Fruit fly (Drosophila melanogaster) whole organism, embryonic: ENCODE measurements around the gene heix.

Experiments used
- Atf-2 ChIP-seq: fragments of 200-800 bp; sonication (Bioruptor generic); optimal IDR thresholded peaks from 2 replicates; lab custom pipeline; 2016; ENCODE audit warnings: missing biosample characterization, missing genetic modification characterization
- CG10431 ChIP-seq: fragments of 200-800 bp; sonication (Bioruptor generic); optimal IDR thresholded peaks from 3 replicates; lab custom pipeline; 2018; ENCODE audit warnings: missing biosample characterization, mild to moderate bottlenecking, missing genetic modification characterization
- CG12155 ChIP-seq: fragments of 200-800 bp; sonication (Bioruptor generic); optimal IDR thresholded peaks from 3 replicates; lab custom pipeline; 2016; ENCODE audit warnings: missing biosample characterization, missing genetic modification characterization
- CG13287 ChIP-seq: fragments of 200-800 bp; sonication (Bioruptor generic); IDR thresholded peaks from 2 replicates; pipeline ENCODE4 v1.3.6; 2022; ENCODE audit warnings: missing biosample characterization, missing genetic modification characterization; ENCODE audit not compliant: partially characterized antibody
- CG13424 ChIP-seq: fragments of 200-800 bp; sonication (Bioruptor generic); optimal IDR thresholded peaks from 2 replicates; lab custom pipeline; 2019; ENCODE audit warnings: missing biosample characterization, mild to moderate bottlenecking, missing genetic modification characterization, moderate library complexity
- CG13624 ChIP-seq: fragments of 200-800 bp; sonication (Bioruptor generic); optimal IDR thresholded peaks from 2 replicates; lab custom pipeline; 2016; ENCODE audit warnings: missing biosample characterization, missing genetic modification characterization
- CG13894 ChIP-seq: fragments of 200-800 bp; sonication (Bioruptor generic); optimal IDR thresholded peaks from 3 replicates; lab custom pipeline; 2018; ENCODE audit warnings: missing biosample characterization, mild to moderate bottlenecking, missing genetic modification characterization, moderate library complexity
- CG15011 ChIP-seq: fragments of 200-800 bp; sonication (Bioruptor generic); optimal IDR thresholded peaks from 3 replicates; lab custom pipeline; 2018; ENCODE audit warnings: missing biosample characterization, mild to moderate bottlenecking, missing genetic modification characterization
- CG15479 ChIP-seq: fragments of 200-800 bp; sonication (Bioruptor generic); optimal IDR thresholded peaks from 3 replicates; lab custom pipeline; 2019; ENCODE audit warnings: missing biosample characterization, mild to moderate bottlenecking, missing genetic modification characterization, moderate library complexity
- CG15514 ChIP-seq: fragments of 200-800 bp; sonication (Bioruptor generic); optimal IDR thresholded peaks from 3 replicates; lab custom pipeline; 2017; ENCODE audit warnings: missing biosample characterization, missing genetic modification characterization, mild to moderate bottlenecking, moderate library complexity, missing genetic modification reagents
- CG15601 ChIP-seq: fragments of 200-800 bp; sonication (Bioruptor generic); optimal IDR thresholded peaks from 3 replicates; lab custom pipeline; 2019; ENCODE audit warnings: missing biosample characterization, mild to moderate bottlenecking, missing genetic modification characterization, moderate library complexity
- CG16815 ChIP-seq: fragments of 200-800 bp; sonication (Bioruptor generic); optimal IDR thresholded peaks from 3 replicates; lab custom pipeline; 2017; ENCODE audit warnings: missing biosample characterization, mild to moderate bottlenecking, missing genetic modification characterization
- CG2678 ChIP-seq: fragments of 200-800 bp; sonication (Bioruptor generic); optimal IDR thresholded peaks from 3 replicates; lab custom pipeline; 2019; ENCODE audit warnings: missing biosample characterization, mild to moderate bottlenecking, missing genetic modification characterization, moderate library complexity
- CG30403 ChIP-seq: fragments of 200-800 bp; sonication (Bioruptor generic); optimal IDR thresholded peaks from 3 replicates; lab custom pipeline; 2016; ENCODE audit warnings: missing biosample characterization, missing genetic modification characterization
- CG30431 ChIP-seq: fragments of 200-800 bp; sonication (Bioruptor generic); optimal IDR thresholded peaks from 2 replicates; lab custom pipeline; 2017; ENCODE audit warnings: missing biosample characterization, missing genetic modification characterization
- CG31224 ChIP-seq: fragments of 200-800 bp; sonication (Bioruptor generic); IDR thresholded peaks from 2 replicates; pipeline ENCODE4 v1.3.6; 2022; ENCODE audit warnings: missing biosample characterization, missing genetic modification characterization
- CG3407 ChIP-seq: fragments of 200-800 bp; sonication (Bioruptor generic); optimal IDR thresholded peaks from 2 replicates; lab custom pipeline; 2018; ENCODE audit warnings: missing biosample characterization, mild to moderate bottlenecking, missing genetic modification characterization
- CG4820 ChIP-seq: fragments of 200-800 bp; sonication (Bioruptor generic); optimal IDR thresholded peaks from 3 replicates; lab custom pipeline; 2016; ENCODE audit warnings: missing biosample characterization, missing genetic modification characterization
- CG5245 ChIP-seq: fragments of 200-800 bp; sonication (Bioruptor generic); optimal IDR thresholded peaks from 3 replicates; lab custom pipeline; 2016; ENCODE audit warnings: missing biosample characterization, missing genetic modification characterization
- CG6254 ChIP-seq: fragments of 200-800 bp; sonication (Bioruptor generic); optimal IDR thresholded peaks from 3 replicates; lab custom pipeline; 2017; ENCODE audit warnings: mild to moderate bottlenecking, missing biosample characterization, missing genetic modification reagents, missing genetic modification characterization
- CG6813 ChIP-seq: fragments of 200-800 bp; sonication (Bioruptor generic); optimal IDR thresholded peaks from 2 replicates; lab custom pipeline; 2017; ENCODE audit warnings: missing biosample characterization, missing genetic modification characterization, mild to moderate bottlenecking, moderate library complexity, missing genetic modification reagents
- CG7271 ChIP-seq: fragments of 200-800 bp; sonication (Bioruptor generic); optimal IDR thresholded peaks from 2 replicates; lab custom pipeline; 2018; ENCODE audit warnings: missing biosample characterization, mild to moderate bottlenecking, missing genetic modification characterization, moderate library complexity
- CG7928 ChIP-seq: fragments of 200-800 bp; sonication (Bioruptor generic); optimal IDR thresholded peaks from 2 replicates; lab custom pipeline; 2017; ENCODE audit warnings: missing biosample characterization, mild to moderate bottlenecking, missing genetic modification characterization
- CG9437 ChIP-seq: fragments of 200-800 bp; sonication (Bioruptor generic); optimal IDR thresholded peaks from 2 replicates; lab custom pipeline; 2018; ENCODE audit warnings: missing biosample characterization, mild to moderate bottlenecking, missing genetic modification characterization
- CG9727 ChIP-seq: fragments of 200-800 bp; sonication (Bioruptor generic); optimal IDR thresholded peaks from 3 replicates; lab custom pipeline; 2017; ENCODE audit warnings: missing biosample characterization, mild to moderate bottlenecking, missing genetic modification characterization
- CG9932 ChIP-seq: fragments of 200-800 bp; sonication (Bioruptor generic); IDR thresholded peaks from 2 replicates; pipeline ENCODE4 v1.3.6; 2022; ENCODE audit warnings: missing biosample characterization, missing genetic modification characterization
- Chrac-16 ChIP-seq: fragments of 200-800 bp; sonication (Bioruptor generic); optimal IDR thresholded peaks from 3 replicates; lab custom pipeline; 2016; ENCODE audit warnings: missing biosample characterization, missing genetic modification characterization
- E2f2 ChIP-seq: fragments of 200-800 bp; sonication (Bioruptor generic); IDR thresholded peaks from 2 replicates; pipeline ENCODE4 v1.3.6; 2022; ENCODE audit warnings: missing biosample characterization, missing genetic modification characterization
- HHEX ChIP-seq: fragments of 200-800 bp; sonication (Bioruptor generic); optimal IDR thresholded peaks from 3 replicates; lab custom pipeline; 2017; ENCODE audit warnings: missing biosample characterization, mild to moderate bottlenecking, missing genetic modification characterization, missing genetic modification reagents
- HLH54F ChIP-seq: fragments of 200-800 bp; sonication (Bioruptor generic); optimal IDR thresholded peaks from 3 replicates; lab custom pipeline; 2016; ENCODE audit warnings: missing biosample characterization, missing genetic modification characterization
- MBD-R2 ChIP-seq: fragments of 200-800 bp; sonication (Bioruptor generic); IDR thresholded peaks from 2 replicates; pipeline ENCODE4 v1.3.6; 2022; ENCODE audit warnings: missing biosample characterization, missing genetic modification characterization
- Taf1 ChIP-seq: fragments of 200-800 bp; sonication (Bioruptor generic); IDR thresholded peaks from 2 replicates; pipeline ENCODE4 v1.3.6; 2022; ENCODE audit warnings: missing biosample characterization, missing genetic modification characterization
- Usf ChIP-seq: fragments of 200-800 bp; sonication (Bioruptor generic); optimal IDR thresholded peaks from 2 replicates; lab custom pipeline; 2017; ENCODE audit warnings: missing genotype, missing biosample characterization, missing genetic modification characterization
- amos ChIP-seq: fragments of 200-800 bp; sonication (Bioruptor generic); IDR thresholded peaks from 2 replicates; pipeline ENCODE4 v1.3.6; 2022; ENCODE audit warnings: missing biosample characterization, missing genetic modification characterization; ENCODE audit not compliant: partially characterized antibody
- br ChIP-seq: fragments of >200 bp; optimal IDR thresholded peaks from 2 replicates; lab custom pipeline; 2017
- btn ChIP-seq: fragments of 200-800 bp; sonication (Bioruptor generic); optimal IDR thresholded peaks from 2 replicates; lab custom pipeline; 2016; ENCODE audit warnings: missing biosample characterization, missing genetic modification characterization
- cato ChIP-seq: fragments of 200-800 bp; sonication (Bioruptor generic); optimal IDR thresholded peaks from 2 replicates; lab custom pipeline; 2016; ENCODE audit warnings: missing biosample characterization, missing genetic modification characterization, borderline replicate concordance
- chif ChIP-seq, 2 experiments: fragments of 200-800 bp; sonication (Bioruptor generic); optimal IDR thresholded peaks; 3 replicates each; lab custom pipeline; 2016; ENCODE audit warnings: missing biosample characterization in 2 of 2, missing genetic modification characterization in 2 of 2
- crc ChIP-seq: fragments of 200-800 bp; sonication (Bioruptor generic); optimal IDR thresholded peaks from 2 replicates; lab custom pipeline; 2016; ENCODE audit warnings: missing biosample characterization, missing genetic modification characterization
- fru ChIP-seq: fragments of >200 bp; optimal IDR thresholded peaks from 2 replicates; lab custom pipeline; 2017
- ftz-f1 ChIP-seq: fragments of 200-800 bp; sonication (Bioruptor generic); optimal IDR thresholded peaks from 2 replicates; lab custom pipeline; 2016; ENCODE audit warnings: missing biosample characterization, missing genetic modification characterization
- klu ChIP-seq: fragments of 200-800 bp; sonication (Bioruptor generic); IDR thresholded peaks from 2 replicates; pipeline ENCODE4 v1.3.6; 2022; ENCODE audit warnings: missing biosample characterization, missing genetic modification characterization
- knrl ChIP-seq: fragments of 200-800 bp; sonication (Bioruptor generic); IDR thresholded peaks from 3 replicates; pipeline ENCODE4 v1.3.6; 2022; ENCODE audit warnings: missing biosample characterization, missing genetic modification characterization; ENCODE audit not compliant: partially characterized antibody
- lab ChIP-seq: fragments of 200-800 bp; sonication (Bioruptor generic); optimal IDR thresholded peaks from 3 replicates; lab custom pipeline; 2017; ENCODE audit warnings: missing biosample characterization, missing genetic modification characterization, mild to moderate bottlenecking, moderate library complexity, missing genetic modification reagents
- lilli ChIP-seq: fragments of 200-800 bp; sonication (Bioruptor generic); optimal IDR thresholded peaks from 3 replicates; lab custom pipeline; 2016; ENCODE audit warnings: missing biosample characterization, missing genetic modification characterization
- lola ChIP-seq, 3 experiments: fragments of >200 bp in 2 of 3; fragments of 200-800 bp in 1 of 3; sonication (Bioruptor generic) in 1 of 3; optimal IDR thresholded peaks; 2 replicates each; lab custom pipeline; 2017 to 2019; ENCODE audit warnings: missing biosample characterization in 3 of 3, missing genetic modification characterization in 3 of 3, mild to moderate bottlenecking in 1 of 3, moderate library complexity in 1 of 3
- row ChIP-seq: fragments of 200-800 bp; sonication (Bioruptor generic); IDR thresholded peaks from 3 replicates; pipeline ENCODE4 v1.3.6; 2022; ENCODE audit warnings: missing biosample characterization, missing genetic modification characterization
- scrt ChIP-seq: fragments of 200-800 bp; sonication (Bioruptor generic); optimal IDR thresholded peaks from 2 replicates; lab custom pipeline; 2018; ENCODE audit warnings: missing biosample characterization, mild to moderate bottlenecking, missing genetic modification characterization, moderate library complexity
- shn ChIP-seq: fragments of 200-800 bp; sonication (Bioruptor generic); optimal IDR thresholded peaks from 3 replicates; lab custom pipeline; 2016; ENCODE audit warnings: missing biosample characterization, missing genetic modification characterization
- slbo ChIP-seq: fragments of 200-800 bp; sonication (Bioruptor generic); IDR thresholded peaks from 2 replicates; pipeline ENCODE4 v1.3.6; 2022; ENCODE audit warnings: missing biosample characterization, missing genetic modification characterization
- unpg ChIP-seq: fragments of 200-800 bp; sonication (Bioruptor generic); optimal IDR thresholded peaks from 3 replicates; lab custom pipeline; 2018; ENCODE audit warnings: missing biosample characterization, mild to moderate bottlenecking, missing genetic modification characterization, moderate library complexity

heix gene

DNA sequence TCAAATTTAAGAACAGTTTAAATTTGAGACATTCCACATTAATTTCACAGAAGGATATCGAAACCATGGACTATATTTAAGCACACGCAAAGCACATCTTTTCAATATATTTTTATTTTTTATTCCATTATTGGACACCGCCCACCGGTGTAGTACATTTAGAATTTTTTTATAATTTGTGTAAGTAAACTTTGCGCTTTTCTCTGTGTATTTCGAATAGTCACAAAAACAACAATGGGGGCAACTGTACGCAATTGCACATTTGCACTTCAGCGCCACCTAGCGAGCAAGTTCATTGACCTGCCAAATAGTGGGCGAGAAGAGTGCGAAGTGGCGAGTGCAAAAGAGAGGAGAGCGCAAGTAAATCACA lies 23.9 kb downstream of the heix start (continued):
- peak; percentile 44; the same call in 1 of the 3 replicates for TF ChIP-seq row (GFP tag; lab: Robert Waterston, UW)
- no peak for TF ChIP-seq CG5245 (GFP tag; lab: Kevin White, UChicago)
- TF ChIP-seq btn (GFP tag; lab: Kevin White, UChicago) = no peak
- peak; percentile 63 for TF ChIP-seq CG9727 (GFP tag; lab: Kevin White, UChicago)
- no peak for TF ChIP-seq CG3407 (GFP tag; lab: Kevin White, UChicago)
- no peak for TF ChIP-seq CG13624 (GFP tag; lab: Kevin White, UChicago)
- peak; percentile 24 for TF ChIP-seq CG9437 (GFP tag; lab: Kevin White, UChicago)
- peak; percentile 45 for TF ChIP-seq CG15514 (GFP tag; lab: Kevin White, UChicago)
- TF ChIP-seq unpg = peak; percentile 55
- TF ChIP-seq CG13287 (GFP tag; lab: Robert Waterston, UW) = no peak
- peak; percentile 24 for TF ChIP-seq CG16815 (GFP tag; lab: Kevin White, UChicago)
- TF ChIP-seq ftz-f1 = no peak
- peak; percentile 8 for TF ChIP-seq CG15601
- TF ChIP-seq HHEX (GFP tag; lab: Kevin White, UChicago) = peak; percentile 63
- no peak for TF ChIP-seq shn (GFP tag; lab: Kevin White, UChicago)
- TF ChIP-seq Usf (GFP tag; lab: Kevin White, UChicago) = no peak
- peak in 1 of 3 experiments; percentile 28 for TF ChIP-seq lola (GFP tag; optimal IDR thresholded peaks at IDR 0.05; lab: Kevin White, UChicago)
- TF ChIP-seq CG7928 (GFP tag; lab: Kevin White, UChicago) = no peak
- no peak for TF ChIP-seq Atf-2 (GFP tag; lab: Kevin White, UChicago)
- TF ChIP-seq slbo (GFP tag; lab: Robert Waterston, UW) = peak; percentile 47
- TF ChIP-seq CG15011 (GFP tag; lab: Kevin White, UChicago) = peak; percentile 7
- no peak for TF ChIP-seq fru
- TF ChIP-seq CG13424 (tag; lab: Kevin White, UChicago) = peak; percentile 28
- no peak for TF ChIP-seq Chrac-16 (GFP tag; lab: Kevin White, UChicago)
- TF ChIP-seq Taf1 (GFP tag; lab: Robert Waterston, UW) = no peak
- no peak for TF ChIP-seq CG15479
- TF ChIP-seq lab (GFP tag; lab: Kevin White, UChicago) = peak; percentile 81
- peak; percentile 45 for TF ChIP-seq lilli (GFP tag; lab: Kevin White, UChicago)
- no peak for TF ChIP-seq br
- peak; percentile 60 for TF ChIP-seq CG6813 (GFP tag; lab: Kevin White, UChicago)
- TF ChIP-seq CG2678 (tag; lab: Kevin White, UChicago) = peak; percentile 75
- TF ChIP-seq MBD-R2 (GFP tag; lab: Robert Waterston, UW) = no peak
- peak in 1 of 2 experiments; percentile 1 for TF ChIP-seq chif (GFP tag; optimal IDR thresholded peaks at IDR 0.05; lab: Kevin White, UChicago)
- no peak for TF ChIP-seq cato (GFP tag; lab: Kevin White, UChicago)
- TF ChIP-seq scrt = peak; percentile 50
- TF ChIP-seq CG30403 = peak; percentile 35
- no peak for TF ChIP-seq E2f2 (GFP tag; lab: Robert Waterston, UW)
- TF ChIP-seq CG12155 (GFP tag; lab: Kevin White, UChicago) = peak; percentile 34
- TF ChIP-seq CG9932 = no peak
- no peak for TF ChIP-seq klu (GFP tag; lab: Robert Waterston, UW)
- TF ChIP-seq CG4820 (GFP tag; lab: Kevin White, UChicago) = no peak
- TF ChIP-seq CG7271 (tag; lab: Kevin White, UChicago) = no peak
- TF ChIP-seq CG6254 (GFP tag; lab: Kevin White, UChicago) = peak; percentile 24
- TF ChIP-seq crc (GFP tag; lab: Kevin White, UChicago) = no peak
- no peak for TF ChIP-seq knrl (GFP tag; lab: Robert Waterston, UW)
- no peak for TF ChIP-seq amos (GFP tag; lab: Robert Waterston, UW)
- no peak for TF ChIP-seq CG31224 (GFP tag; lab: Robert Waterston, UW)
- TF ChIP-seq CG13894 (tag; lab: Kevin White, UChicago) = no peak
- peak; percentile 28 for TF ChIP-seq CG30431 (GFP tag; lab: Kevin White, UChicago)
- no peak for TF ChIP-seq CG10431
- TF ChIP-seq HLH54F (GFP tag; lab: Kevin White, UChicago) = peak; percentile 30
